Worm (Caenorhabditis elegans): ENCODE data around the gene T19H12.6.

Gene T19H12.6

DNA sequence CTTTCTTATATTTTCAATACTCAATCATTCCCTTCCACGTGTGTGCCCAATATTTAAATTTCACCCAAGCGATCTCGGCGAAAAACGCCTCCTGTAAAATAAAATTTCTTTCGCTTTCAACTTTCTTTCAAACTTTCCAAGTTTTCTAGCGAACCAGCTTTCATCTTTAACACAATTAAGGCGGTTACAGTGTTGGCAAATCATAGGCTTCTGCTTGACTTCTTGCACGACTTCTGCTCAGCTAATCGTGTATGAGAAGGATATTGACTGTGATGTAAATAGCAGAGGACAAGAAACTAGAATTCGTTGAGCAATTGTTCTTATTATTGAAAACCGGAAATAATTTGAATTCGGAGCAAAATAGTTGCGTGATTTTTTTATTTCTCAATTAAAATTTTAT lies 13.8 kb upstream of the T19H12.6 start:
- TF ChIP-seq nhr-42 (GFP tag; IDR thresholded peaks at IDR 0.05) (no peak), F49E8.2 (tag; optimal IDR thresholded peaks at IDR 0.05; ENCODE audit: borderline replicate concordance) (peak; percentile 30), F26F4.8 (GFP tag; conservative IDR thresholded peaks at IDR 0.05) (no peak), lin-38 (GFP tag; IDR thresholded peaks at IDR 0.05) (peak; percentile 60), unc-130 (GFP tag; optimal IDR thresholded peaks at IDR 0.05) (peak; percentile 26), daf-16 (GFP tag; optimal IDR thresholded peaks at IDR 0.05) (no peak), daf-16 (tag; optimal IDR thresholded peaks at IDR 0.05) (no peak)

DNA sequence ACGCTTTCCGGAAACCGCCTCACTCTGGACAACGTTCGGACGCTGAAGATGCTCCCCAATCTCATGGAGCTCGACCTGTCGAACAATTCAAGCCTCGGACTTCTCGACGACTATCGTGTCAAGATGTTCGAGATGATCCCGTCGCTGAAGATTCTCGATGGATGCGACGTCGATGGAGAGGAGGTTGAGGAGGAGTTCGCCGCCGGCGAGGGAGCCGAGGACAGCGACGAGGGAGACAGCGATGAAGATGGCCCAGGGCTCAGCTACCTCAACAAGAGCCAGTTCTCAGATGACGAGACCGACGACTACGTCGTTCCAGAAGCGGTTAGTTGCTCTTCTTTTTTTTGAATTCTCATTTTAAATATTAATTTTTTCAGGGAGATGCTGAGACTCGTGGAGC lies 13.3 kb upstream of the T19H12.6 start:
- peak; percentile 86 for TF ChIP-seq set-16 (GFP tag; IDR thresholded peaks at IDR 0.05)
- no peak for TF ChIP-seq nhr-42 (GFP tag; IDR thresholded peaks at IDR 0.05)

DNA sequence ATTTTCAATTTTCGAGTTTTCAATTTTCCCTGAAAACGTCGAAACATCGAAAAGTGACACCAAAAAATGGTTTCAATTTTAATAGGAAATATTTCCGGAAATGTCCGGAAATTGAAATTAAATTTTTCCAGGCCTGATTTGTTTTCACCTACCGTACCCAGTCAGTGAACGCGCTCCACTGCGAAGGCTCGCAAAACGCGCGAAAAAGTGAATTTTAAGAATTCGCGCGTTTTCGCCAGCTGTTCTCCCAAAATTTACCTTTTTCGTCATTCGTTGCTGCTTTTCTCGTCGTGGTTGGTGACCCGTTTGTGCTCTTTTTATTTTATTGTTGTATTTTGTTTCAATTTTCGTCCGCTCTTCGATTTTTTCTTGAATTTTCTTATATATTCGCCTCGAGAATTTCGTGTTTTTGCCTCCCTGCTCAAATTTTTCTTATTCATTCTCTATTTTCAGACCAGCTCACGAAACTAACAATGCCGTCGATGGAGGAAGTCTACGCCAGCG lies 12.5 kb upstream of the T19H12.6 start, which contains the start of gene T19H12.2:
Gene T19H12.2, plus strand, starts transcription at position 454 of the 504 bp plus-strand sequence.
- TF ChIP-seq unc-130 (GFP tag; optimal IDR thresholded peaks at IDR 0.05) = peak; percentile 91
- no peak for TF ChIP-seq ZK546.5 (tag; optimal IDR thresholded peaks at IDR 0.05)
- no peak for TF ChIP-seq unc-62 (GFP tag; optimal IDR thresholded peaks at IDR 0.05 in 1 of 2)
- TF ChIP-seq unc-62 (tag; optimal IDR thresholded peaks at IDR 0.05) = no peak
- peak; percentile 98 for TF ChIP-seq lin-38 (GFP tag; IDR thresholded peaks at IDR 0.05)
- TF ChIP-seq F49E8.2 (tag; optimal IDR thresholded peaks at IDR 0.05; ENCODE audit: borderline replicate concordance) = peak; percentile 85
- peak; percentile 32 for TF ChIP-seq lin-13 (GFP tag; optimal IDR thresholded peaks at IDR 0.05)
- TF ChIP-seq madf-5 (GFP tag; IDR thresholded peaks at IDR 0.05) = no peak
- peak; percentile 87 for TF ChIP-seq Y48G9A.11 (GFP tag; IDR thresholded peaks at IDR 0.05)
- peak; percentile 18; the same call in 1 of the 2 replicates for TF ChIP-seq vab-7 (GFP tag; IDR thresholded peaks at IDR 0.05)
- TF ChIP-seq snpc-1.2 (GFP tag; IDR thresholded peaks at IDR 0.05) = peak; percentile 78

DNA sequence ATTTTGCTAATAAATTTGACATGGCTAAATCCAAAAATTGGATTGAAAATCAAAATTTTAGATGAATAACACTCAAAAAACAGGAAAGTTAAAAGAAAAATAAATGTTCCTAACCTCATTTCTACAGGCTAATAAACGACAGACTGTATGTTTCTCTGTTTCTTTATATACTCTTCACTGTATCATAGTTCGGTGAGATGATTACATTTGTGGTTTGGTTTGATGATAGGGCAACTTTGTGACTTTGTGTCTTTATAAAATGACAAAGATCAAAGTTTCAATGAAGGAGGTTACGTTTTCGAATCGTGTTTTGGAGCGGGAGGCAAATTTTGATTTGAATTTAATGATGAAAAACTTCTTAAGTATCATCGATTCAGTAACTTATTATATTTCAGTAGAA lies 12.0 kb upstream of the T19H12.6 start, which contains the start of gene ugt-12:
Gene ugt-12, minus strand, starts transcription at position 153 of the 400 bp plus-strand sequence.
- TF ChIP-seq ceh-82 (tag; optimal IDR thresholded peaks at IDR 0.05) (no peak), mxl-3 (GFP tag; optimal IDR thresholded peaks at IDR 0.05) (no peak), T26A8.4 (GFP tag; IDR thresholded peaks at IDR 0.05) (no peak), nhr-10 (tag; optimal IDR thresholded peaks at IDR 0.05) (no peak), lsy-2 (tag; optimal IDR thresholded peaks at IDR 0.05) (no peak), unc-130 (GFP tag; optimal IDR thresholded peaks at IDR 0.05) (no peak), ceh-44 (GFP tag; IDR thresholded peaks at IDR 0.05) (no peak), ztf-7 (tag; optimal IDR thresholded peaks at IDR 0.05) (peak; percentile 57), ceh-20 (GFP tag; IDR thresholded peaks at IDR 0.05) (no peak), snpc-4 (tag; optimal IDR thresholded peaks at IDR 0.05) (no peak), dmd-6 (GFP tag; IDR thresholded peaks at IDR 0.05) (peak; percentile 60), R02D3.7 (tag; optimal IDR thresholded peaks at IDR 0.05) (no peak), daf-16 (GFP tag; optimal IDR thresholded peaks at IDR 0.05) (no peak), daf-16 (tag; optimal IDR thresholded peaks at IDR 0.05) (peak; percentile 54), php-3 (GFP tag; IDR thresholded peaks at IDR 0.05) (no peak), lin-15B (tag; optimal IDR thresholded peaks at IDR 0.05) (no peak), tag-97 (GFP tag; IDR thresholded peaks at IDR 0.05) (no peak), tra-1 (GFP tag; IDR thresholded peaks at IDR 0.05) (no peak), nhr-28 (tag; optimal IDR thresholded peaks at IDR 0.05) (peak; percentile 93), Y5F2A.4 (GFP tag; optimal IDR thresholded peaks at IDR 0.05) (no peak), nhr-111 (GFP tag; optimal IDR thresholded peaks at IDR 0.05) (no peak), Y105C5A.15 (GFP tag; IDR thresholded peaks at IDR 0.05) (no peak), lim-7 (GFP tag; IDR thresholded peaks at IDR 0.05) (no peak), sdz-12 (GFP tag; optimal IDR thresholded peaks at IDR 0.05) (no peak), nhr-41 (GFP tag; IDR thresholded peaks at IDR 0.05) (no peak), nhr-6 (tag; optimal IDR thresholded peaks at IDR 0.05) (no peak), mdl-1 (tag; optimal IDR thresholded peaks at IDR 0.05) (no peak), egl-43 (GFP tag; IDR thresholded peaks at IDR 0.05) (no peak), arid-1 (GFP tag; conservative IDR thresholded peaks at IDR 0.05) (no peak), ceh-62 (tag; optimal IDR thresholded peaks at IDR 0.05) (no peak), pqm-1 (tag; optimal IDR thresholded peaks at IDR 0.05) (peak; percentile 71), nhr-102 (tag; optimal IDR thresholded peaks at IDR 0.05) (peak; percentile 28), dve-1 (tag; optimal IDR thresholded peaks at IDR 0.05; ENCODE audit: insufficient read depth) (peak; percentile 35)
